Worm (Caenorhabditis elegans) whole organism, L1 larva: ENCODE measurements around the gene vha-19.
"Not testable (repeated sequence)": the region's sequence is repeated elsewhere in the genome, so short reads cannot be mapped to it uniquely, and the experiment has no call there.

ENCODE experiments used
- C04F5.9 ChIP-seq: sonication (generic microtip); optimal IDR thresholded peaks from 2 replicates; lab custom pipeline; 2016; ENCODE audit warnings: missing genetic modification characterization, missing compliant biosample characterization
- C16A3.4 ChIP-seq: fragments of 150-350 bp; optimal IDR thresholded peaks from 2 replicates; lab custom pipeline; 2014; ENCODE audit warnings: missing biosample characterization, missing genetic modification characterization
- F16B12.6 ChIP-seq: fragments of 150-350 bp; optimal IDR thresholded peaks from 2 replicates; lab custom pipeline; 2014; ENCODE audit warnings: missing biosample characterization, missing genetic modification characterization
- Y116A8C.19 ChIP-seq: sonication (generic microtip); optimal IDR thresholded peaks from 2 replicates; lab custom pipeline; 2016; ENCODE audit warnings: missing compliant biosample characterization, missing genetic modification characterization, borderline replicate concordance
- aly-2 ChIP-seq: fragments of 150-350 bp; optimal IDR thresholded peaks from 2 replicates; lab custom pipeline; 2014; ENCODE audit warnings: missing biosample characterization, missing genetic modification characterization
- ama-1 ChIP-seq: fragments of 150-350 bp; optimal IDR thresholded peaks from 2 replicates; lab custom pipeline; 2014
- blmp-1 ChIP-seq: fragments of 150-350 bp; optimal IDR thresholded peaks from 2 replicates; lab custom pipeline; 2014; ENCODE audit warnings: missing biosample characterization, missing genetic modification characterization
- ceh-8 ChIP-seq: fragments of 200-800 bp; sonication (Bioruptor generic); optimal IDR thresholded peaks from 2 replicates; lab custom pipeline; 2018; ENCODE audit warnings: mild to moderate bottlenecking, missing genetic modification characterization, moderate library complexity, missing compliant biosample characterization
- ceh-82 ChIP-seq, 3 experiments: fragments of 150-350 bp in 1 of 3; sonication (generic microtip) in 2 of 3; optimal IDR thresholded peaks; 2 replicates each; lab custom pipeline; 2014 to 2017; ENCODE audit warnings: missing biosample characterization in 3 of 3, missing genetic modification characterization in 3 of 3
- dsc-1 ChIP-seq: sonication (generic microtip); optimal IDR thresholded peaks from 2 replicates; lab custom pipeline; 2016; ENCODE audit warnings: mild to moderate bottlenecking, missing genetic modification characterization, missing compliant biosample characterization
- efl-3 ChIP-seq: fragments of 200-800 bp; sonication (Bioruptor generic); optimal IDR thresholded peaks from 2 replicates; lab custom pipeline; 2018; ENCODE audit warnings: mild to moderate bottlenecking, missing genetic modification characterization, missing compliant biosample characterization
- ets-5 ChIP-seq: fragments of 200-800 bp; sonication (Bioruptor generic); IDR thresholded peaks from 2 replicates; pipeline ENCODE4 v1.3.6; 2022; ENCODE audit warnings: missing genetic modification characterization, missing compliant biosample characterization
- fkh-8 ChIP-seq: sonication (generic microtip); optimal IDR thresholded peaks from 2 replicates; lab custom pipeline; 2016; ENCODE audit warnings: mild to moderate bottlenecking, missing genetic modification characterization, missing compliant biosample characterization
- hlh-4 ChIP-seq: sonication (generic microtip); optimal IDR thresholded peaks from 2 replicates; lab custom pipeline; 2016; ENCODE audit warnings: mild to moderate bottlenecking, missing genetic modification characterization, missing compliant biosample characterization
- isw-1 ChIP-seq: fragments of 200-800 bp; sonication (Bioruptor generic); IDR thresholded peaks from 2 replicates; pipeline ENCODE4 v1.3.6; 2022; ENCODE audit warnings: missing genetic modification characterization, missing compliant biosample characterization
- lin-14 ChIP-seq: fragments of 200-800 bp; sonication (Bioruptor generic); optimal IDR thresholded peaks from 2 replicates; lab custom pipeline; 2018; ENCODE audit warnings: mild to moderate bottlenecking, missing genetic modification characterization, moderate library complexity, missing compliant biosample characterization
- lin-15B ChIP-seq: fragments of 150-350 bp; sonication (generic microtip); optimal IDR thresholded peaks from 3 replicates; lab custom pipeline; 2014; ENCODE audit warnings: missing biosample characterization, missing genetic modification characterization
- lin-35 ChIP-seq, 2 experiments: fragments of 150-350 bp; optimal IDR thresholded peaks; 2 replicates each; lab custom pipeline; 2014; ENCODE audit warnings: missing biosample characterization in 2 of 2, missing genetic modification characterization in 2 of 2, missing genetic modification reagents in 2 of 2
- mab-9 ChIP-seq: fragments of 200-800 bp; sonication (Bioruptor generic); IDR thresholded peaks from 2 replicates; pipeline ENCODE4 v1.3.6; 2022; ENCODE audit warnings: missing genetic modification reagents, missing genetic modification characterization, missing compliant biosample characterization
- nhr-28 ChIP-seq: fragments of 150-350 bp; optimal IDR thresholded peaks from 2 replicates; lab custom pipeline; 2014; ENCODE audit warnings: missing biosample characterization, missing genetic modification characterization
- nhr-47 ChIP-seq: sonication (generic microtip); optimal IDR thresholded peaks from 2 replicates; lab custom pipeline; 2016; ENCODE audit warnings: mild to moderate bottlenecking, missing genetic modification characterization, moderate library complexity, missing compliant biosample characterization
- nhr-84 ChIP-seq: sonication (generic microtip); optimal IDR thresholded peaks from 2 replicates; lab custom pipeline; 2017; ENCODE audit warnings: missing biosample characterization, missing genetic modification characterization
- nhr-85 ChIP-seq: sonication (generic microtip); peaks from one replicate; lab custom pipeline; 2016; ENCODE audit warnings: missing genetic modification characterization, inconsistent platforms, missing compliant biosample characterization
- nhr-90 ChIP-seq: sonication (generic microtip); optimal IDR thresholded peaks from 2 replicates; lab custom pipeline; 2016; ENCODE audit warnings: mild to moderate bottlenecking, missing genetic modification characterization, missing compliant biosample characterization; ENCODE audit not compliant: poor library complexity
- pax-3 ChIP-seq: fragments of 200-800 bp; sonication (Bioruptor generic); optimal IDR thresholded peaks from 2 replicates; lab custom pipeline; 2018; ENCODE audit warnings: mild to moderate bottlenecking, missing genetic modification characterization, moderate library complexity, missing compliant biosample characterization
- skn-1 ChIP-seq: fragments of 150-350 bp; optimal IDR thresholded peaks from 2 replicates; lab custom pipeline; 2014; ENCODE audit warnings: missing biosample characterization, missing genetic modification characterization
- snu-23 ChIP-seq: sonication (generic microtip); optimal IDR thresholded peaks from 2 replicates; lab custom pipeline; 2016; ENCODE audit warnings: missing genetic modification characterization, missing compliant biosample characterization
- tbx-2 ChIP-seq: sonication (generic microtip); optimal IDR thresholded peaks from 2 replicates; lab custom pipeline; 2016; ENCODE audit warnings: missing genetic modification characterization, missing compliant biosample characterization
- tlp-1 ChIP-seq: fragments of 150-350 bp; optimal IDR thresholded peaks from 2 replicates; lab custom pipeline; 2014; ENCODE audit warnings: missing biosample characterization, missing genetic modification characterization
- unc-130 ChIP-seq: fragments of 150-350 bp; optimal IDR thresholded peaks from 2 replicates; lab custom pipeline; 2017; ENCODE audit warnings: missing biosample characterization, missing genetic modification characterization, inconsistent platforms
- unc-30 ChIP-seq: sonication (generic microtip); optimal IDR thresholded peaks from 2 replicates; lab custom pipeline; 2017; ENCODE audit warnings: missing biosample characterization, missing genetic modification characterization
- unc-62 ChIP-seq: fragments of 150-350 bp; optimal IDR thresholded peaks from 2 replicates; lab custom pipeline; 2014; ENCODE audit warnings: missing biosample characterization, missing genetic modification reagents, missing genetic modification characterization
- unc-98 ChIP-seq: fragments of 200-800 bp; sonication (Bioruptor generic); IDR thresholded peaks from 2 replicates; pipeline ENCODE4 v1.3.6; 2022; ENCODE audit warnings: missing genetic modification characterization, missing compliant biosample characterization
- vab-15 ChIP-seq: sonication (generic microtip); optimal IDR thresholded peaks from 2 replicates; lab custom pipeline; 2017; ENCODE audit warnings: missing genotype, mild to moderate bottlenecking, missing genetic modification characterization, missing compliant biosample characterization
- zip-4 ChIP-seq: fragments of 200-800 bp; sonication (Bioruptor generic); optimal IDR thresholded peaks from 2 replicates; lab custom pipeline; 2018; ENCODE audit warnings: mild to moderate bottlenecking, missing genetic modification characterization, moderate library complexity, missing compliant biosample characterization
- ztf-11 ChIP-seq, 2 experiments: sonication (generic microtip); optimal IDR thresholded peaks; 2 replicates each; lab custom pipeline; 2016 to 2017; ENCODE audit warnings: missing genetic modification characterization in 2 of 2, missing biosample characterization in 1 of 2, missing compliant biosample characterization in 1 of 2

The vha-19 gene

DNA sequence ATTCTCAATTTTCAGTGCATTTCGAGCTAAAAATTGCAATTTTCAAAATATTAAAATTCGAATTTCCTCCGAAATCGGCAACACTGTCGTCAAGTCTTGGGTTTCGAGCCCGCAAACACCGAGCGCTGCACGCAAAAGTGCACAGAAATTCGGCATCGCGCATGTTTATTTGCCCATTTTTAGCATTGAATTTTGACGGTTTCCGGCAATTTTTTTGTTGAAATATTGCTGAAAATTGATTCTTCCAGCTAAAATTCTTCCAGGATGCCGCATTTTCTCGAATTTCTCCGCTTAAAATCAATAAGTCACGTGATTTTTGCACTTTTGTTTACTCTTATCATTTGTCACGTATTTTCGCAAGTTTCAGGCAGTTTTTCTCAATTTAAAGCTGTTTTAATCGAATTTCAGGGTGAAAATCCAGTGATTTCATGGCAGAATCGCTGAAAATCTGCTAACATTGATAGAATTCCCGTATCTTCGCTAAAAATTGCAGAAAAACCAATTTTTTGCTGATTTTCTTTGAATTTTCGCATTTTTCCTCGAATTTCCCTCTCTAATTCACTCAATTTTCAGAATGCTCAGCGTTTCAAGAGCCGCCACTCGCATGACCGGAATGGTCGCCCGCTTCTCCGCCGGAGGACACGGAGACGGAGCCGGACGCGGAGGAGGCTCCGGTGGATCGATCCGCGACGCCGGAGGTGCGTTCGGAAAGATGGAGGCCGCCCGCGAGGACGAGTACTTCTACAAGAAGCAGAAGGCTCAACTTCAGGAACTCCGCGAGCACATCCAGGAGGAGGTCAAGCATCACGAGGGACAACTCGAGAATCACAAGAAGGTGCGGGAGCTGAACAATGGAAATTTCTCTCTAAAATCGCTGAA, 16.6 kb downstream of the vha-19 start, which contains the start of gene mai-2 (continued):
- TF ChIP-seq isw-1 (GFP tag; lab: Robert Waterston, UW), result peak; percentile 37; the same call in 1 of the 2 replicates
- peak in 1 of 2 experiments; percentile 12 for TF ChIP-seq ztf-11 (tag; optimal IDR thresholded peaks at IDR 0.05; lab: Kevin White, UChicago)
- peak; percentile 77 for TF ChIP-seq unc-130 (tag; lab: Kevin White, UChicago)
- TF ChIP-seq zip-4 (GFP tag; lab: Kevin White, UChicago), result no peak
- TF ChIP-seq ceh-8 (GFP tag; lab: Kevin White, UChicago), result peak; percentile 48
- TF ChIP-seq unc-62 (GFP tag; lab: Kevin White, UChicago), result no peak
- peak; percentile 53 for TF ChIP-seq C16A3.4

DNA sequence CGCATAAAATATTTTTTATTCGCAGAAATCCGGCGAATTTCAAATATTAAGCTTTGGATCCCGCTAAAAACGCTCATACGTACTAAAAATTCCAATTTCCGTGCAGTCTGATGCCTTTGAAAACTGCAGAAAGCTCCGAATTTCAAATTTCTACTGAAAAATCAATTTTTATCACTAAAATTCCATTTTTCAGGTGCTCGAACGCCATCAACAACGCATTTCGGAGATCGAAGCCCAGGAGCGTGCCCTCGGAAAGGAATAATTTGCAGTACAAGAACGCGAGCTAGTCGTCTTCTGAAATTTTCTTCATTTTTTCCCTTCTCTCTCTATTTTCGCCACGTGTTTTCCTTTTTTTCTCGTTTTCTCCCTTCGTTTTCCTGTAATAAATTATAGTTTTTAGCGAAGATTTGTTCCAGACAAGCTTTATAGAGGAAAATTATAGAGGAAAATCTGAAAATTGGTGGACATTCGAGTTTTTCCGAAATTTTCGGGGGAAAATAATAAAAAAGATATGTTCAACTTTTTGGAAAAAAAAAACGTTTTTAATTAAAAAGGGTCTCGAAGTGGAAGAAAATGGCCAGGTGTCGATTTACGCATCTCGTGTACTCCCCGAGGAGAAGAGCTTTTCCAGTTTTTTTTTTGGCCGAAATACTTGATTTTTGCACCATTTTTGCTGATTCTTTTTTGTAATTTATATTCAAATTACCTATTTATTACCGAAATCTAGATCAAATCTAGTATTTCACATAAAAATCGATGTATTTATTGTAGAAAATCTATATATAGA, 17.7 kb downstream of the vha-19 start:
- TF ChIP-seq dsc-1 (tag; lab: Kevin White, UChicago), result no peak
- TF ChIP-seq nhr-90 (tag; lab: Kevin White, UChicago), result peak; percentile 28
- TF ChIP-seq ama-1 (lab: Kevin White, UChicago), result peak; percentile 18

DNA sequence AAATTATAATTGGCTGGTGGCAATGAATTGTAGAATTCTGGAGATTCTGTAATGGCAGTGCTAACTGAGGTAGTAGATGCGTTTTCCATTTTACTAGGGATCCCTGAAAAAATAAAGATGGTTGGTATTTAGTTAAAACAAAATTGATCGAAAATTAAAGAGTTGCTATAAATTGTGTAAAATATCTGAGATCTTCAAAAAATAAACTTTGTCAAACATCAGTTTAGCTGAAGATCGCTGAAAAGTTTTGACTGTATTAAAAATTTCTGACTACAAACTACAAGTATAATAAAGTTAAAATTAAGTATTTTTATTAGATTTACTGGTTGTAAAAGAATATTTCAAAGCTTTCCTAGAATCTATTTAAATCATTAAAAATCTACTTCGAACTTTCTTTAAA, 21.0 kb downstream of the vha-19 start, which contains the start of gene B0546.5:
Gene B0546.5 (minus strand): TSS at position 101 of the 400 bp plus-strand sequence.
- not testable (repeated sequence) for TF ChIP-seq blmp-1 (tag; lab: Kevin White, UChicago); nhr-47 (tag; lab: Kevin White, UChicago); C16A3.4
- TF ChIP-seq, all 84 proteins: peak for 0; not testable (repeated sequence) for 84

DNA sequence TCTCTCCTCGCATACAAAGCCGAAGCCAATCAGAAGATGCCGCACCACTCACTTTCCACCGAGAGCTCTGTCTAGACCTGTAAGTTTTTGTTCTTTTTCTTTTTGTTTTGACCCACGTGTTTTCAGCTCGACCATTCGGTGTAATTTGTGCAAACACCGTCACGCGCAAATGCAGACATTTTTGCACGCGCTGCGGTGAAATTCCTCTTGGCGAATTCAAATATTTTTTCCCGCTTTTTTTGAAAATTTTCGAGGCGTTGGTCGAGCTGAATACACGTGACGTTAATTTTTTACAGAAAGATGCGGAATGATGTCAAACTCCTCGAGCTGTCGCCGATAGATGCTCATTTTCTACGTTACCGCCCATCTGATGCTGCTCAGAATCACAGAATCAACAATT, 25.1 kb downstream of the vha-19 start, which contains the start of gene C04C3.4:
Gene C04C3.4 (plus strand): TSS at position 301 of the 400 bp plus-strand sequence.
- TF ChIP-seq C04F5.9; nhr-28 (tag; lab: Kevin White, UChicago); unc-98 (GFP tag; lab: Robert Waterston, UW): not testable (repeated sequence)

DNA sequence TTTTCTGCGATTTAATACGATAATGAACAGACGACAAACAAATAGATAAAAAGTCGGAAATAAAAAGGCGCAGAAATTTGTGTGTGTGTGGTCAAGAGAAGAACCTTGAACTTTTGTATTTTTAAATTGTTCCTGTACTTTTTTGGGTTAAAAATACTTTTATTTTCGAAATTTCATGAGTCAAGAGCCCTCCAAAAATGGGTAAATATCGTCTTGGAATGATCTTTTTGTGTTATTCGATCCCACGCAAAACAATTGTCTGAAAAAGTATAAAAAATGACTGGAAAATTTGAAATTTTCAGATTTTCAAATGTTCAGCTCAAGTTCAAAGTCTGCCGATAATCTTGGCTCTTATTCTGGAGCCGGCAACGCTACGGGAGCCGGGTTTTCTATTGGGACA, 26.6 kb downstream of the vha-19 start, which contains the start of gene C04C3.14:
Gene C04C3.14 (plus strand): TSS at position 301 of the 400 bp plus-strand sequence.
- TF ChIP-seq lin-15B (tag; lab: Kevin White, UChicago), result no peak

DNA sequence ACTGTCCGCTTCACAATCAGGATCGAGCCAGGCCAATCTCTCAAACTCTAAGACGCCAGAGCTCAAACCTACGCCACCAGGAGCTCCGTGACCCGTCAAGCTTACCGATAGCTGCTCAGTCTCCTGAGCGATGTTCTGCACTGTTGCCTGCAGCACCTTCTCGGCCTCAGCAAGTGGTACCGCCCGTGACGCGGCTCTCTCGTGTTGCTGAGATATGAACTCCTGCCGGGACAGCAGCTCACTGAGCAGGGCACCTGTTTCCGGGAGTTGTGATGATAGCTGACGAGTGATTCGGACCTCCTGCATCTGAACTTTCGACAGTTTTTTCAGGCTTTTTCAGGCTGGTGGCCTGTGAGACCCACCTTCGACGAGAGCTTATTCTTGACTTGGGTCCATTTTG, 29.1 kb downstream of the vha-19 start:
- TF ChIP-seq pax-3, result no peak
- no peak for TF ChIP-seq tlp-1 (tag; lab: Kevin White, UChicago)
- no peak for TF ChIP-seq F16B12.6 (tag; lab: Kevin White, UChicago)
- TF ChIP-seq vab-15 (tag; lab: Kevin White, UChicago), result no peak
- TF ChIP-seq skn-1, result no peak
- TF ChIP-seq nhr-84 (tag; lab: Kevin White, UChicago), result no peak
- TF ChIP-seq aly-2 (tag; lab: Kevin White, UChicago), result no peak
- TF ChIP-seq ets-5 (GFP tag; lab: Robert Waterston, UW), result no peak

DNA sequence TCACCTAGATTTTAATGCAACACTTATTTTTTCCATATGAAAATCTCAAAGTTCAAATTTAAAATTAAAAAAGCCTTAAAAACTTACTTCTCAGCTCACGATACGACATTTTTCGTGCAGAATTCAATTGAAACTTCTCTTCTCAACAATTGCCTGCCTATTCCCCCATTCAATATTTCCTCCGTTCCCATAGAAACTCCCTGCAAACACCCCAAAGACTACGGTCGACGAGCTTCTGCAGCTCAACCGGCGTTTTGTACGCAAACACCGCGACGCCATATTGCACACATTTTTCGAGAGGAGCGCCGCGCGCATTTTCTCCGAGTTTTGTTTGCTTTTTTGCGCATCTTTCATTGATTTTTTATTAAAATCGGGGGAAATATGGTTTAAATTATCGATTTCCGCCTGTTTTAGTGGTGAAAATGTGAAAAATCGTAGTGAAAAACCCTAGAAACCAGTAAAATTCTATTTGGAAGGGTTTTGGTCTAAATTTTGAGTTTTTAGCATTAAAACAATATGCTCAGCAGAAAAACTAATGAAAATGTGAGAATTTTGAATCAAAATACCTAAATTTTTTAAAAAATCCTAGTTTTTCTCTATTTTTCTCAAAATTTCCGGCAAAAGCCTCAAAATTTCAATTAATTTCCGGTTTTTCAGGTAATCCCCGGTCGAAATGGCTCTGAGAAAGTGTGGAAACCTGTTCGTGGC, 30.2 kb downstream of the vha-19 start, which contains the start of the genes dyf-3 and pdhb-1:
Gene dyf-3 (minus strand): TSS at position 217 of the 708 bp plus-strand sequence.
Gene pdhb-1 (plus strand): TSS at position 658 of the 708 bp plus-strand sequence.
- TF ChIP-seq Y116A8C.19 (tag; lab: Kevin White, UChicago) (no peak), lin-35 (GFP tag; optimal IDR thresholded peaks at IDR 0.05; lab: Kevin White, UChicago) (peak; percentile 26 to 59), mab-9 (GFP tag; lab: Robert Waterston, UW) (no peak), snu-23 (GFP tag; lab: Kevin White, UChicago) (peak; percentile 38), C16A3.4 (no peak), hlh-4 (tag; lab: Kevin White, UChicago) (no peak), lin-14 (GFP tag; lab: Kevin White, UChicago) (no peak), nhr-85 (peak; percentile 69), efl-3 (GFP tag; lab: Kevin White, UChicago) (no peak), ceh-82 (tag; optimal IDR thresholded peaks at IDR 0.05; lab: Kevin White, UChicago) (peak in 1 of 3 experiments; percentile 48), unc-30 (tag; lab: Kevin White, UChicago) (no peak), fkh-8 (tag; lab: Kevin White, UChicago) (peak; percentile 54), tbx-2 (tag; lab: Kevin White, UChicago) (peak; percentile 41), nhr-84 (tag; lab: Kevin White, UChicago) (no peak), nhr-28 (tag; lab: Kevin White, UChicago) (no peak)
